Worm (Caenorhabditis elegans): Measurements from ENCODE around the gene Y55F3BL.4.

DNA sequence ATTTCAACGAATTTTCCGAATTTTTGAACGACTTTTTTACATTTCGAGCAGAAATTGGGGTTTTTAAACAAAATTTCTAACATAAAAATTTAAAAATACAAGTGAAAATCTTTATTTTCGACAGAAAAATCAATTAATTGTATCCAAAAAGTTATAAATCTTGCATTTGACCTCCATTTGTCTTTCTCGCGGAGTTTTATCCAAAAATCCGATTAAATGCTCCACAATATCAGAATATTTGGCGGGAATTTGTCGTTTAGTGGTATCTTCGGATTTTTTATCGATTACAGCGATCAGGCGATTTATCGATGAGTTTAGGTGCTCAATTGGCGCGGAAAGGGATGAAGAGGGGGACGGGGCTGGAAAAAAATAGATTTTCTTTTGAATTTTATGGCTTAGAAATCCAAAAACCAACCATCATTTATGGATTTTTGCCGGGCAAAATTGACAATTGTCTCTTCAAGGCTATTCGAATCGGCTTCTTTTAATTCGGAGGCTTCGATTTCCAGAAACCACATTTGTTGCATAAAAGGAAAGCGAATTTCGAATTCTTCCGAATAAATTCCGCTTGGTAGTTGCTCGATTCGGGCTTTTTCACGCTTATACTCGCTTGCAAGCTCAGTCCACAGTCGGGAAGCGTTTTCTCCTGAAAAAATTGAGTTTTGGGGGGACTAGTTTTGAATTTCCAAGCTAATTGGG is 25.5 kb downstream of the Y55F3BL.4 start:
- TF ChIP-seq ztf-11 (tag; optimal IDR thresholded peaks at IDR 0.05) (no peak), lsy-2 (tag; optimal IDR thresholded peaks at IDR 0.05) (no peak), nhr-76 (tag; optimal IDR thresholded peaks at IDR 0.05) (no peak), nhr-28 (tag; optimal IDR thresholded peaks at IDR 0.05) (no peak), mep-1 (tag; optimal IDR thresholded peaks at IDR 0.05) (no peak), nhr-12 (tag; optimal IDR thresholded peaks at IDR 0.05) (no peak), unc-62 (GFP tag; optimal IDR thresholded peaks at IDR 0.05) (no peak), elt-3 (tag; optimal IDR thresholded peaks at IDR 0.05) (no peak), unc-39 (tag; optimal IDR thresholded peaks at IDR 0.05) (no peak), snpc-4 (tag; optimal IDR thresholded peaks at IDR 0.05) (no peak), ceh-43 (GFP tag; optimal IDR thresholded peaks at IDR 0.05) (no peak), drap-1 (GFP tag; optimal IDR thresholded peaks at IDR 0.05) (no peak), ces-1 (GFP tag; optimal IDR thresholded peaks at IDR 0.05) (no peak)
